Worm (Caenorhabditis elegans) whole organism, midembryonic: Measurements from ENCODE around the gene ant-1.4.

Source experiments
- flt-1 ChIP-seq: fragments of 200-800 bp; sonication (Bioruptor generic); IDR thresholded peaks from 2 replicates; pipeline ENCODE4 v1.3.6; 2022; ENCODE audit warnings: missing genetic modification characterization, missing compliant biosample characterization
- ref-1 ChIP-seq: fragments of 200-800 bp; sonication (Bioruptor generic); conservative IDR thresholded peaks from 2 replicates; pipeline ENCODE4 v1.3.6; 2022; ENCODE audit warnings: missing genetic modification reagents, missing genetic modification characterization, missing compliant biosample characterization
- tab-1 ChIP-seq: fragments of 200-800 bp; sonication (Bioruptor generic); IDR thresholded peaks from 2 replicates; pipeline ENCODE4 v1.3.6; 2022; ENCODE audit warnings: missing genetic modification characterization, missing compliant biosample characterization
- ztf-23 ChIP-seq: fragments of 200-800 bp; sonication (Bioruptor generic); IDR thresholded peaks from 2 replicates; pipeline ENCODE4 v1.3.6; 2022; ENCODE audit warnings: missing genetic modification reagents, missing genetic modification characterization, missing compliant biosample characterization
- ztf-29 ChIP-seq: fragments of 200-800 bp; sonication (Bioruptor generic); IDR thresholded peaks from 2 replicates; pipeline ENCODE4 v1.3.6; 2022; ENCODE audit warnings: missing genetic modification reagents, missing genetic modification characterization, missing compliant biosample characterization

ce11 chrIV:8463716-8464115, 3.6 kb upstream of the ant-1.4 start, which contains the start of gene str-176:
- no peak for TF ChIP-seq tab-1 (GFP tag; lab: Robert Waterston, UW)
- TF ChIP-seq flt-1 (GFP tag; lab: Robert Waterston, UW), result no peak
- TF ChIP-seq ztf-23, result no peak
- TF ChIP-seq ztf-29 (GFP tag; lab: Robert Waterston, UW), result no peak
- TF ChIP-seq ref-1 (GFP tag; lab: Robert Waterston, UW), result no peak
